Worm (Caenorhabditis elegans) whole organism, L4 larva: ENCODE measurements around the gene gop-3.

Experiments
- D1046.2 ChIP-seq: fragments of 200-800 bp; sonication (Bioruptor generic); IDR thresholded peaks from 2 replicates; pipeline ENCODE4 v1.3.6; 2022; ENCODE audit warnings: missing genetic modification characterization, missing compliant biosample characterization
- F37D6.2 ChIP-seq: sonication (generic microtip); optimal IDR thresholded peaks from 2 replicates; lab custom pipeline; 2016; ENCODE audit warnings: mild to moderate bottlenecking, missing genetic modification characterization, missing compliant biosample characterization
- F49E8.2 ChIP-seq: sonication (generic microtip); optimal IDR thresholded peaks from 2 replicates; lab custom pipeline; 2016; ENCODE audit warnings: missing compliant biosample characterization, mild to moderate bottlenecking, missing genetic modification characterization, borderline replicate concordance
- R02D3.7 ChIP-seq: fragments of 150-350 bp; sonication (generic microtip); optimal IDR thresholded peaks from 3 replicates; lab custom pipeline; 2014; ENCODE audit warnings: missing biosample characterization, missing genetic modification characterization
- T26A8.4 ChIP-seq: fragments of 200-800 bp; sonication (Bioruptor generic); IDR thresholded peaks from 2 replicates; pipeline ENCODE4 v1.3.6; 2022; ENCODE audit warnings: missing genetic modification characterization, missing compliant biosample characterization
- ZK546.5 ChIP-seq, 2 experiments: sonication (generic microtip); optimal IDR thresholded peaks; 2 replicates each; lab custom pipeline; 2017; ENCODE audit warnings: missing biosample characterization in 2 of 2, missing genetic modification characterization in 2 of 2
- aha-1 ChIP-seq: fragments of 150-350 bp; peaks from one replicate; lab custom pipeline; 2014; ENCODE audit warnings: missing biosample characterization, missing genetic modification characterization
- aly-2 ChIP-seq: sonication (generic microtip); optimal IDR thresholded peaks from 2 replicates; lab custom pipeline; 2018; ENCODE audit warnings: missing biosample characterization, missing genetic modification characterization
- arid-1 ChIP-seq: fragments of 200-800 bp; sonication (Bioruptor generic); conservative IDR thresholded peaks from 2 replicates; pipeline ENCODE4 v1.3.6; 2022; ENCODE audit warnings: missing genetic modification reagents, missing genetic modification characterization, missing compliant biosample characterization
- attf-4 ChIP-seq: sonication (generic microtip); optimal IDR thresholded peaks from 3 replicates; lab custom pipeline; 2017; ENCODE audit warnings: missing biosample characterization, missing genetic modification characterization
- ceh-20 ChIP-seq: fragments of 200-800 bp; sonication (Bioruptor generic); IDR thresholded peaks from 2 replicates; pipeline ENCODE4 v1.3.6; 2022; ENCODE audit warnings: missing genetic modification reagents, missing genetic modification characterization, missing compliant biosample characterization
- ceh-62 ChIP-seq: sonication (generic microtip); optimal IDR thresholded peaks from 2 replicates; lab custom pipeline; 2017; ENCODE audit warnings: missing biosample characterization, missing genetic modification characterization
- ces-1 ChIP-seq: fragments of 150-350 bp; sonication (generic microtip); optimal IDR thresholded peaks from 4 replicates; lab custom pipeline; 2014; ENCODE audit warnings: missing biosample characterization, missing genetic modification reagents, missing genetic modification characterization
- daf-16 ChIP-seq, 3 experiments: sonication (generic microtip); optimal IDR thresholded peaks; 2 replicates each; lab custom pipeline; 2016 to 2017; ENCODE audit warnings: missing genetic modification characterization in 3 of 3, missing genetic modification reagents in 3 of 3, mild to moderate bottlenecking in 2 of 3, missing compliant biosample characterization in 2 of 3, missing biosample characterization in 1 of 3, moderate library complexity in 1 of 3
- daf-8 ChIP-seq: fragments of 200-800 bp; sonication (Bioruptor generic); IDR thresholded peaks from 2 replicates; pipeline ENCODE4 v1.3.6; 2022; ENCODE audit warnings: missing genetic modification characterization, missing compliant biosample characterization
- dmd-9 ChIP-seq: fragments of 200-800 bp; sonication (Bioruptor generic); IDR thresholded peaks from 2 replicates; pipeline ENCODE4 v1.3.6; 2022; ENCODE audit warnings: missing genetic modification reagents, missing genetic modification characterization, missing compliant biosample characterization
- duxl-1 ChIP-seq: sonication (generic microtip); optimal IDR thresholded peaks from 2 replicates; lab custom pipeline; 2016; ENCODE audit warnings: mild to moderate bottlenecking, missing genetic modification characterization, moderate library complexity, missing compliant biosample characterization; ENCODE audit not compliant: poor library complexity
- fos-1 ChIP-seq: fragments of 150-350 bp; optimal IDR thresholded peaks from 2 replicates; lab custom pipeline; 2014; ENCODE audit warnings: missing biosample characterization, missing genetic modification characterization
- gei-8 ChIP-seq: fragments of 200-800 bp; sonication (Bioruptor generic); optimal IDR thresholded peaks from 2 replicates; lab custom pipeline; 2018; ENCODE audit warnings: mild to moderate bottlenecking, missing genetic modification characterization, missing compliant biosample characterization
- hlh-30 ChIP-seq: sonication (generic microtip); optimal IDR thresholded peaks from 2 replicates; lab custom pipeline; 2017; ENCODE audit warnings: antibody characterized with exemption, mild to moderate bottlenecking, missing genetic modification characterization, missing compliant biosample characterization; ENCODE audit not compliant: insufficient read depth
- hmg-1.1 ChIP-seq: fragments of 200-800 bp; sonication (Bioruptor generic); IDR thresholded peaks from 2 replicates; pipeline ENCODE4 v1.3.6; 2022; ENCODE audit warnings: missing genetic modification reagents, missing genetic modification characterization, missing compliant biosample characterization
- jun-1 ChIP-seq: fragments of 150-350 bp; optimal IDR thresholded peaks from 2 replicates; lab custom pipeline; 2014; ENCODE audit warnings: missing biosample characterization, missing genetic modification reagents, missing genetic modification characterization
- lin-39 ChIP-seq: fragments of 150-350 bp; optimal IDR thresholded peaks from 2 replicates; lab custom pipeline; 2014; ENCODE audit warnings: missing biosample characterization, missing genetic modification reagents, missing genetic modification characterization
- lsy-2 ChIP-seq, 2 experiments: fragments of 150-350 bp in 1 of 2; sonication (generic microtip) in 1 of 2; optimal IDR thresholded peaks; 2 replicates each; lab custom pipeline; 2014 to 2017; ENCODE audit warnings: missing biosample characterization in 2 of 2, missing genetic modification characterization in 2 of 2
- mdl-1 ChIP-seq, 2 experiments: fragments of 150-350 bp in 1 of 2; sonication (generic microtip) in 1 of 2; optimal IDR thresholded peaks; 2 replicates each; lab custom pipeline; 2014 to 2017; ENCODE audit warnings: missing biosample characterization in 2 of 2, missing genetic modification characterization in 2 of 2
- mdt-29 ChIP-seq: fragments of 200-800 bp; sonication (Bioruptor generic); IDR thresholded peaks from 2 replicates; pipeline ENCODE4 v1.3.6; 2022; ENCODE audit warnings: missing genetic modification reagents, missing genetic modification characterization, missing compliant biosample characterization
- mxl-3 ChIP-seq: fragments of 200-800 bp; sonication (Bioruptor generic); optimal IDR thresholded peaks from 2 replicates; lab custom pipeline; 2018; ENCODE audit warnings: mild to moderate bottlenecking, missing genetic modification characterization, missing compliant biosample characterization
- nhr-111 ChIP-seq: fragments of 200-800 bp; sonication (Bioruptor generic); optimal IDR thresholded peaks from 2 replicates; lab custom pipeline; 2018; ENCODE audit warnings: mild to moderate bottlenecking, missing genetic modification characterization, missing compliant biosample characterization
- nhr-237 ChIP-seq: sonication (generic microtip); optimal IDR thresholded peaks from 2 replicates; lab custom pipeline; 2017; ENCODE audit warnings: missing biosample characterization, missing genetic modification characterization
- nhr-25 ChIP-seq: sonication (generic microtip); optimal IDR thresholded peaks from 2 replicates; lab custom pipeline; 2017; ENCODE audit warnings: missing genetic modification characterization, mild to moderate bottlenecking, missing compliant biosample characterization, antibody characterized with exemption, moderate library complexity, borderline replicate concordance; ENCODE audit not compliant: insufficient read depth
- nhr-41 ChIP-seq: fragments of 200-800 bp; sonication (Bioruptor generic); IDR thresholded peaks from 2 replicates; pipeline ENCODE4 v1.3.6; 2022; ENCODE audit warnings: missing genetic modification reagents, missing genetic modification characterization, missing compliant biosample characterization
- nhr-77 ChIP-seq: fragments of 150-350 bp; optimal IDR thresholded peaks from 2 replicates; lab custom pipeline; 2014; ENCODE audit warnings: missing biosample characterization, missing genetic modification characterization
- pqm-1 ChIP-seq: sonication (generic microtip); optimal IDR thresholded peaks from 2 replicates; lab custom pipeline; 2017; ENCODE audit warnings: missing biosample characterization, missing genetic modification characterization
- sdz-12 ChIP-seq: fragments of 200-800 bp; sonication (Bioruptor generic); optimal IDR thresholded peaks from 2 replicates; lab custom pipeline; 2018; ENCODE audit warnings: mild to moderate bottlenecking, missing genetic modification characterization, missing compliant biosample characterization
- snpc-1.2 ChIP-seq: fragments of 200-800 bp; sonication (Bioruptor generic); IDR thresholded peaks from 2 replicates; pipeline ENCODE4 v1.3.6; 2022; ENCODE audit warnings: missing genetic modification reagents, missing genetic modification characterization, missing compliant biosample characterization
- tag-97 ChIP-seq: fragments of 200-800 bp; sonication (Bioruptor generic); IDR thresholded peaks from 2 replicates; pipeline ENCODE4 v1.3.6; 2022; ENCODE audit warnings: missing genetic modification characterization, missing compliant biosample characterization

Gene gop-3

DNA sequence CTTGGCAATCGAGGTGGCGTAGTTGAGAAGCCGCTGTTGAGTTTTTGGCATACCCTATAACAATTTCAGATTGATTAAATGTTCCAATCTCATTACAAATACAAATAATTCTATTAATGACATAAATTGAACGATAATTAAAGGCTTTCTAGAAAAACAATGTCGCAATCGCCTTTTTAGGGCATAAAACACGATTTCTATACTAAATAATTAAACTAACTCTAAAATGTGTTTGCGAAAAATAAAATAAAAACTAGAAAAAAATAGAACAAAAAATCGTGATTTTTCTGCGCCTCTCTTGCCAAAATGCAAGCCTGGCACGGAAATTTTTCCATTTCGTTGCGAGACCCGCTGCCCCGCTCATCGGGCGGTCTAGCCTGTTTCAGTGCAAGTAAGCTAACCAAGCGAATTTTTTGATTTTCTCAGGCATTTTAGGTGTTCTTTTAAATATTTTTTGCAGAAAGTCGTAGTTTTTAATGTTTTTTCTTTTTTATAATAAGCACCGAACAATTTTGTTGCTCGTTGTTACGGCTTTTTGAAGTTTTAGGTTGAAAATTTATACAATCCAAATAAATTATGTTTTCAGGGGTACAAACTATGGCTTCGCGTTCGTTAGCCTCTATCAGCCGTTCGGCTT lies 32.5 kb upstream of the gop-3 start, which contains the start of the genes C34E10.12, C34E10.10 and atp-2 (continued):
- TF ChIP-seq arid-1 (peak; percentile 59), daf-16 (GFP tag; optimal IDR thresholded peaks at IDR 0.05; lab: Kevin White, UChicago) (peak in 1 of 2 experiments; percentile 14), daf-16 (tag; optimal IDR thresholded peaks at IDR 0.05; lab: Kevin White, UChicago) (peak; percentile 46), mxl-3 (GFP tag; lab: Kevin White, UChicago) (peak; percentile 27), nhr-237 (tag; lab: Kevin White, UChicago) (no peak), tag-97 (GFP tag; lab: Robert Waterston, UW) (no peak), ceh-20 (GFP tag; lab: Robert Waterston, UW) (peak; percentile 47; the same call in 1 of the 2 replicates), duxl-1 (tag; lab: Kevin White, UChicago) (peak; percentile 11), mdl-1 (tag; optimal IDR thresholded peaks at IDR 0.05; lab: Kevin White, UChicago) (peak in 1 of 2 experiments; percentile 28), dmd-9 (GFP tag; lab: Robert Waterston, UW) (peak; percentile 42; the same call in 1 of the 2 replicates), ces-1 (GFP tag; lab: Kevin White, UChicago) (peak; percentile 23), mdt-29 (no peak), pqm-1 (tag; lab: Kevin White, UChicago) (peak; percentile 55), nhr-25 (peak; percentile 22), T26A8.4 (GFP tag; lab: Robert Waterston, UW) (peak; percentile 60; the same call in 1 of the 2 replicates), lsy-2 (tag; optimal IDR thresholded peaks at IDR 0.05; lab: Kevin White, UChicago) (peak in 1 of 2 experiments; percentile 93), hlh-30 (tag; lab: Kevin White, UChicago) (peak; percentile 77), snpc-1.2 (GFP tag; lab: Robert Waterston, UW) (no peak)

DNA sequence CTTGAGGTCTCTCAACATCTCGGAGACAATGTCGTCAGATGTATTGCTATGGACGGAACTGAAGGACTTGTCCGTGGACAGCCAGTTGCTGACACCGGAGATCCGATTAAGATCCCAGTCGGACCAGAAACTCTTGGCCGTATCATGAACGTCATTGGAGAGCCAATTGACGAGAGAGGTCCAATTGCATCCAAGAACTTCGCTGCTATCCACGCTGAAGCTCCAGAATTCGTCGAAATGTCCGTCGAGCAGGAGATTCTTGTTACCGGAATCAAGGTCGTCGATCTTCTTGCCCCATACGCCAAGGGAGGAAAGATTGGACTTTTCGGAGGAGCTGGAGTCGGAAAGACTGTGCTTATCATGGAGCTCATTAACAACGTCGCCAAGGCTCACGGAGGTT lies 31.7 kb upstream of the gop-3 start:
- TF ChIP-seq sdz-12 (GFP tag; lab: Kevin White, UChicago) (no peak), hmg-1.1 (no peak), ceh-62 (tag; lab: Kevin White, UChicago) (no peak), jun-1 (tag; lab: Kevin White, UChicago) (no peak), D1046.2 (no peak), ZK546.5 (tag; optimal IDR thresholded peaks at IDR 0.05; lab: Kevin White, UChicago) (no peak), R02D3.7 (tag; lab: Kevin White, UChicago) (no peak), nhr-77 (tag; lab: Kevin White, UChicago) (no peak), F49E8.2 (tag; lab: Kevin White, UChicago) (no peak), lin-39 (tag; lab: Kevin White, UChicago) (no peak)

- no peak for TF ChIP-seq nhr-41
- no peak for TF ChIP-seq gei-8 (GFP tag; lab: Kevin White, UChicago)
- no peak for TF ChIP-seq nhr-111 (GFP tag; lab: Kevin White, UChicago)
- peak; percentile 75 for TF ChIP-seq aly-2 (tag; lab: Kevin White, UChicago)
- TF ChIP-seq D1046.2 = 0 out of 2 replicates have a peak, but pooled peaks have one; percentile 20
- TF ChIP-seq F37D6.2 (tag; lab: Kevin White, UChicago) = no peak
- TF ChIP-seq aha-1 (tag; lab: Kevin White, UChicago) = peak; percentile 82
- no peak for TF ChIP-seq fos-1 (tag; lab: Kevin White, UChicago)
- no peak for TF ChIP-seq attf-4 (tag; lab: Kevin White, UChicago)
- TF ChIP-seq daf-8 = no peak
- no peak for TF ChIP-seq daf-16 (GFP tag; optimal IDR thresholded peaks at IDR 0.05; lab: Kevin White, UChicago)
- TF ChIP-seq daf-16 (tag; optimal IDR thresholded peaks at IDR 0.05; lab: Kevin White, UChicago) = no peak
- TF ChIP-seq, all 104 proteins: peak for 3
These were observed 30.8 kb upstream of the gop-3 start for ce11 chrIII:5229511-5230250.
